Worm (Caenorhabditis elegans) whole organism, L2 larva: ENCODE data around the gene clec-180.

ENCODE experiments used
- C34F6.9 ChIP-seq: fragments of 150-350 bp; optimal IDR thresholded peaks from 2 replicates; lab custom pipeline; 2014; ENCODE audit warnings: missing biosample characterization, missing genetic modification characterization
- F13H6.1 ChIP-seq: sonication (generic microtip); optimal IDR thresholded peaks from 2 replicates; lab custom pipeline; 2016; ENCODE audit warnings: missing genetic modification characterization, missing compliant biosample characterization
- Y55F3AM.14 ChIP-seq: fragments of 200-800 bp; sonication (Bioruptor generic); optimal IDR thresholded peaks from 2 replicates; lab custom pipeline; 2018; ENCODE audit warnings: mild to moderate bottlenecking, missing genetic modification characterization, missing compliant biosample characterization
- ZK546.5 ChIP-seq: sonication (generic microtip); optimal IDR thresholded peaks from 2 replicates; lab custom pipeline; 2017; ENCODE audit warnings: missing biosample characterization, missing genetic modification characterization
- alr-1 ChIP-seq: fragments of 150-350 bp; optimal IDR thresholded peaks from 2 replicates; lab custom pipeline; 2014; ENCODE audit warnings: missing biosample characterization, missing genetic modification characterization
- ceh-82 ChIP-seq: fragments of 150-350 bp; optimal IDR thresholded peaks from 2 replicates; lab custom pipeline; 2014; ENCODE audit warnings: missing biosample characterization, missing genetic modification characterization
- crh-2 ChIP-seq: sonication (generic microtip); optimal IDR thresholded peaks from 2 replicates; lab custom pipeline; 2017; ENCODE audit warnings: missing biosample characterization, missing genetic modification characterization
- dmd-4 ChIP-seq: sonication (generic microtip); optimal IDR thresholded peaks from 2 replicates; lab custom pipeline; 2017; ENCODE audit warnings: missing biosample characterization, missing genetic modification characterization
- egl-27 ChIP-seq: sonication (generic microtip); optimal IDR thresholded peaks from 3 replicates; lab custom pipeline; 2017; ENCODE audit warnings: missing biosample characterization, missing genetic modification reagents, missing genetic modification characterization
- elt-3 ChIP-seq: sonication (generic microtip); optimal IDR thresholded peaks from 2 replicates; lab custom pipeline; 2017; ENCODE audit warnings: missing biosample characterization, missing genetic modification characterization
- gmeb-1 ChIP-seq: fragments of 150-350 bp; optimal IDR thresholded peaks from 2 replicates; lab custom pipeline; 2014; ENCODE audit warnings: missing biosample characterization, missing genetic modification characterization
- lin-39 ChIP-seq: fragments of 150-350 bp; optimal IDR thresholded peaks from 2 replicates; lab custom pipeline; 2014; ENCODE audit warnings: missing biosample characterization, missing genetic modification reagents, missing genetic modification characterization
- lsy-2 ChIP-seq, 2 experiments: fragments of 150-350 bp in 1 of 2; sonication (generic microtip) in 1 of 2; optimal IDR thresholded peaks; 2 replicates each; lab custom pipeline; 2014 to 2017; ENCODE audit warnings: missing biosample characterization in 2 of 2, missing genetic modification characterization in 2 of 2
- mab-5 ChIP-seq: fragments of 150-350 bp; optimal IDR thresholded peaks from 2 replicates; lab custom pipeline; 2014; ENCODE audit warnings: missing biosample characterization, missing genetic modification characterization
- mbf-1 ChIP-seq: sonication (generic microtip); optimal IDR thresholded peaks from 2 replicates; lab custom pipeline; 2017; ENCODE audit warnings: missing biosample characterization, missing genetic modification characterization
- mdl-1 ChIP-seq, 2 experiments: fragments of 150-350 bp in 1 of 2; sonication (generic microtip) in 1 of 2; optimal IDR thresholded peaks; 2 replicates each; lab custom pipeline; 2017; ENCODE audit warnings: missing biosample characterization in 2 of 2, missing genetic modification characterization in 2 of 2
- nhr-129 ChIP-seq: fragments of 150-350 bp; optimal IDR thresholded peaks from 2 replicates; lab custom pipeline; 2014; ENCODE audit warnings: missing biosample characterization, missing genetic modification characterization
- nhr-23 ChIP-seq: fragments of 150-350 bp; optimal IDR thresholded peaks from 2 replicates; lab custom pipeline; 2014; ENCODE audit warnings: missing biosample characterization, missing genetic modification reagents, missing genetic modification characterization
- peb-1 ChIP-seq: fragments of 150-350 bp; optimal IDR thresholded peaks from 2 replicates; lab custom pipeline; 2014; ENCODE audit warnings: missing biosample characterization, missing genetic modification characterization
- sem-4 ChIP-seq: fragments of 150-350 bp; optimal IDR thresholded peaks from 2 replicates; lab custom pipeline; 2014; ENCODE audit warnings: missing biosample characterization, missing genetic modification reagents, missing genetic modification characterization
- unc-39 ChIP-seq: fragments of 150-350 bp; optimal IDR thresholded peaks from 2 replicates; lab custom pipeline; 2014; ENCODE audit warnings: missing biosample characterization, missing genetic modification characterization
- unc-55 ChIP-seq: fragments of 150-350 bp; sonication (generic microtip); optimal IDR thresholded peaks from 3 replicates; lab custom pipeline; 2014; ENCODE audit warnings: missing biosample characterization, missing genetic modification reagents, missing genetic modification characterization
- zag-1 ChIP-seq: fragments of 150-350 bp; optimal IDR thresholded peaks from 2 replicates; lab custom pipeline; 2014; ENCODE audit warnings: missing biosample characterization, missing genetic modification characterization
- ztf-11 ChIP-seq: sonication (generic microtip); optimal IDR thresholded peaks from 2 replicates; lab custom pipeline; 2017; ENCODE audit warnings: missing biosample characterization, missing genetic modification characterization

clec-180 gene

DNA sequence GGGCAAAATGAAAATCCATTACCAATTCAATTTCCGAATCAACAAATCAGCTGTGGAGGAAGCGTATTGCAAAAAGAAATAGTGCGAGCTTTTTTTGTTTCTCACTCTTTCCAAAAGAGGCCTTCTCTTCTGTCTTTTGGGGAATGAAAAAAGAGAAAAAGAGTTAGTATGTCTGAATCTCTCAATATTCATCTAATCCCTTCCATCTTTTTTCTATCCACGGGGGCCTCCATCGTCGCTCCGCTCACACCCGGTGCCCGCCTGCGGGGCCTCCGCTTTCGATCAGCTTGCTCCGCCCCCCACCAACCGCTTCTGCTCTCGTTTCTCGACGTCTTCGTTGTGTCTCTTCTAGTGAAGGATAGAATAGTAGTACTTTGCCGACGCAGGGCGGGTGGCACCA is 50.6 kb downstream of the clec-180 start:
- peak; percentile 73 for TF ChIP-seq unc-55
- no peak for TF ChIP-seq elt-3 (tag; lab: Kevin White, UChicago)
- peak; percentile 6 for TF ChIP-seq crh-2 (tag; lab: Kevin White, UChicago)
- TF ChIP-seq F13H6.1 (tag; lab: Kevin White, UChicago) = peak; percentile 23
- TF ChIP-seq zag-1 (tag; lab: Kevin White, UChicago) = peak; percentile 57
- TF ChIP-seq C34F6.9 (tag; lab: Kevin White, UChicago) = peak; percentile 52
- TF ChIP-seq lsy-2 (tag; optimal IDR thresholded peaks at IDR 0.05; lab: Kevin White, UChicago) = peak in 1 of 2 experiments; percentile 24
- TF ChIP-seq gmeb-1 (tag; lab: Kevin White, UChicago) = no peak
- TF ChIP-seq mdl-1 (tag; optimal IDR thresholded peaks at IDR 0.05; lab: Kevin White, UChicago) = peak in 1 of 2 experiments; percentile 44
- peak; percentile 7 for TF ChIP-seq Y55F3AM.14 (GFP tag; lab: Kevin White, UChicago)
- TF ChIP-seq sem-4 (tag; lab: Kevin White, UChicago) = peak; percentile 60
- no peak for TF ChIP-seq egl-27 (tag; lab: Kevin White, UChicago)

DNA sequence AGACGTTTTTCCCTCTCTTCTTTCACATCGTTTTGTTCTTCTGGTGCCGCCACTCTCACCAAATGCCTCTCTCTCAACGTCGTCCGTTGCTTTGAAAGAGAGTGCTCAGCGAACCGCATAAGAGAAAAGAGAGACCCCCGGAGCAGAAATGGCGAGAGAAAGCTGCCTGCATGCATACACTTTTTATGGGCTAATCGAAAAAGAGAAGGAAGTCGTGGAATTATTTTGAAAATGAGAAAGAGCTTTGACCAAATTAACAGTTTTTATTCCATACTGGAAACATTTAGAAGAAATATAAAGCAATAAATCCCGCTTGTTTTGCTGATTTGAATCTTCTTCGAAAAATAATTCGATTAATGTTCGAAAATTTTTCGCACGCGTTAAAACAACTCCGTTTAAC is 51.8 kb downstream of the clec-180 start:
- TF ChIP-seq lin-39 (no peak), sem-4 (tag; lab: Kevin White, UChicago) (peak; percentile 59), dmd-4 (tag; lab: Kevin White, UChicago) (no peak), C34F6.9 (tag; lab: Kevin White, UChicago) (peak; percentile 17), mab-5 (no peak), crh-2 (tag; lab: Kevin White, UChicago) (no peak), nhr-129 (no peak), unc-39 (tag; lab: Kevin White, UChicago) (no peak), nhr-23 (tag; lab: Kevin White, UChicago) (no peak), unc-55 (peak; percentile 41), zag-1 (tag; lab: Kevin White, UChicago) (peak; percentile 17)

DNA sequence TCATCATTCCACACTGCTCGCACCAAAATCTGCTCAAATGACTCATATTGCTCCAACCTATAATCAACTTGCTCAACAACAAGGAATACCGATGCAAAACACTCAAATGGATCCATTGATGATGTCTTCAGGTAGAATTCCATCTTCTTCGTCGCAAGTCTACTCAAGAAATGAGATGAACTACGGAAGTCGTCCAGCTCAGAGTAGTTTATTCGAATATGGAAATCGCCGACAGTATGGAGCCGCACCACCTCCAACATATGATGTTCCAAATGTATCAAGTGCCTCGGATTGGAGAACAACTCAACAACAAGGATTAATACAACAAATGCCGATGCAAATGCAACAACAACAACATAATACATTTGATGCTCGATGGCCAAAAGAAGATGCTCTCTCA is 54.4 kb downstream of the clec-180 start:
- TF ChIP-seq ZK546.5 (tag; lab: Kevin White, UChicago) (no peak), F13H6.1 (tag; lab: Kevin White, UChicago) (no peak), mbf-1 (tag; lab: Kevin White, UChicago) (no peak), egl-27 (tag; lab: Kevin White, UChicago) (no peak), lin-39 (no peak), ztf-11 (no peak), C34F6.9 (tag; lab: Kevin White, UChicago) (no peak), ceh-82 (tag; lab: Kevin White, UChicago) (no peak), peb-1 (tag; lab: Kevin White, UChicago) (no peak), mab-5 (no peak), alr-1 (tag; lab: Kevin White, UChicago) (no peak)
- TF ChIP-seq, all 48 proteins: peak for 0
